Fruit fly (Drosophila melanogaster) whole organism, prepupa: ENCODE measurements around the gene CG5608.

Experiments used
- Blimp-1 ChIP-seq: fragments of 200-800 bp; sonication (Bioruptor generic); optimal IDR thresholded peaks from 3 replicates; lab custom pipeline; 2017; ENCODE audit warnings: missing biosample characterization, missing genetic modification characterization, mild to moderate bottlenecking, moderate library complexity, missing genetic modification reagents
- CG10669 ChIP-seq: fragments of 200-800 bp; sonication (Bioruptor generic); optimal IDR thresholded peaks from 3 replicates; lab custom pipeline; 2018; ENCODE audit warnings: missing biosample characterization, mild to moderate bottlenecking, missing genetic modification characterization, moderate library complexity
- CG11762 ChIP-seq: fragments of 200-800 bp; sonication (Bioruptor generic); optimal IDR thresholded peaks from 3 replicates; lab custom pipeline; 2016; ENCODE audit warnings: missing biosample characterization, missing genetic modification characterization; ENCODE audit not compliant: insufficient read depth
- CG11902 ChIP-seq: fragments of 200-800 bp; sonication (Bioruptor generic); optimal IDR thresholded peaks from 3 replicates; lab custom pipeline; 2016; ENCODE audit warnings: missing biosample characterization, missing genetic modification characterization
- CG15336 ChIP-seq: fragments of 200-800 bp; sonication (Bioruptor generic); IDR thresholded peaks from 2 replicates; pipeline ENCODE4 v1.3.6; 2022; ENCODE audit warnings: missing biosample characterization, missing genetic modification characterization
- CG1621 ChIP-seq: fragments of 200-800 bp; sonication (Bioruptor generic); optimal IDR thresholded peaks from 3 replicates; lab custom pipeline; 2018; ENCODE audit warnings: missing biosample characterization, mild to moderate bottlenecking, missing genetic modification characterization
- CG16779 ChIP-seq: fragments of 200-800 bp; sonication (Bioruptor generic); optimal IDR thresholded peaks from 3 replicates; lab custom pipeline; 2017; ENCODE audit warnings: missing biosample characterization, mild to moderate bottlenecking, missing genetic modification characterization
- CG3032 ChIP-seq: fragments of 200-800 bp; optimal IDR thresholded peaks from 2 replicates; lab custom pipeline; 2019; ENCODE audit warnings: missing biosample characterization, mild to moderate bottlenecking, missing genetic modification characterization, moderate library complexity
- CG31627 ChIP-seq: fragments of 200-800 bp; sonication (Bioruptor generic); optimal IDR thresholded peaks from 3 replicates; lab custom pipeline; 2016; ENCODE audit warnings: missing biosample characterization, missing genetic modification characterization
- CG32006 ChIP-seq: fragments of 200-800 bp; sonication (Bioruptor generic); optimal IDR thresholded peaks from 3 replicates; lab custom pipeline; 2017; ENCODE audit warnings: missing biosample characterization, mild to moderate bottlenecking, missing genetic modification characterization
- CG34406 ChIP-seq: fragments of 200-800 bp; sonication (Bioruptor generic); optimal IDR thresholded peaks from 3 replicates; lab custom pipeline; 2016; ENCODE audit warnings: missing biosample characterization, missing genetic modification characterization
- CG3919 ChIP-seq: fragments of 200-800 bp; sonication (Bioruptor generic); optimal IDR thresholded peaks from 3 replicates; lab custom pipeline; 2016; ENCODE audit warnings: missing biosample characterization, missing genetic modification characterization
- CG6276 ChIP-seq: fragments of 200-800 bp; sonication (Bioruptor generic); optimal IDR thresholded peaks from 2 replicates; lab custom pipeline; 2017; ENCODE audit warnings: missing biosample characterization, mild to moderate bottlenecking, missing genetic modification characterization
- CG6792 ChIP-seq: fragments of 200-800 bp; sonication (Bioruptor generic); optimal IDR thresholded peaks from 3 replicates; lab custom pipeline; 2016; ENCODE audit warnings: missing biosample characterization, missing genetic modification characterization
- CG6808 ChIP-seq: fragments of 200-800 bp; sonication (Bioruptor generic); optimal IDR thresholded peaks from 3 replicates; lab custom pipeline; 2017; ENCODE audit warnings: missing biosample characterization, missing genetic modification characterization, mild to moderate bottlenecking, moderate library complexity, missing genetic modification reagents
- CG6854 ChIP-seq: fragments of 200-800 bp; sonication (Bioruptor generic); optimal IDR thresholded peaks from 2 replicates; lab custom pipeline; 2017; ENCODE audit warnings: missing biosample characterization, mild to moderate bottlenecking, missing genetic modification characterization
- CG7368 ChIP-seq: fragments of 200-800 bp; sonication (Bioruptor generic); optimal IDR thresholded peaks from 3 replicates; lab custom pipeline; 2016; ENCODE audit warnings: missing biosample characterization, missing genetic modification characterization
- CG8119 ChIP-seq: fragments of 200-800 bp; sonication (Bioruptor generic); IDR thresholded peaks from 3 replicates; pipeline ENCODE4 v1.3.6; 2022; ENCODE audit warnings: missing biosample characterization, missing genetic modification characterization
- CG8319 ChIP-seq: fragments of 200-800 bp; sonication (Bioruptor generic); optimal IDR thresholded peaks from 3 replicates; lab custom pipeline; 2016; ENCODE audit warnings: missing biosample characterization, missing genetic modification characterization
- CG8632 ChIP-seq: fragments of 200-800 bp; sonication (Bioruptor generic); optimal IDR thresholded peaks from 3 replicates; lab custom pipeline; 2016; ENCODE audit warnings: missing biosample characterization, missing genetic modification characterization
- Eip75B ChIP-seq: fragments of 200-800 bp; sonication (Bioruptor generic); optimal IDR thresholded peaks from 3 replicates; lab custom pipeline; 2016; ENCODE audit warnings: missing biosample characterization, missing genetic modification characterization
- Eip78C ChIP-seq: fragments of 200-800 bp; sonication (Bioruptor generic); peaks from one replicate; lab custom pipeline; 2016; ENCODE audit warnings: missing biosample characterization, missing genetic modification characterization
- Eip93F ChIP-seq: fragments of 200-800 bp; sonication (Bioruptor generic); optimal IDR thresholded peaks from 2 replicates; lab custom pipeline; 2016; ENCODE audit warnings: missing biosample characterization, mild to moderate bottlenecking, missing genetic modification characterization
- Ets21C ChIP-seq: fragments of 200-800 bp; sonication (Bioruptor generic); optimal IDR thresholded peaks from 3 replicates; lab custom pipeline; 2016; ENCODE audit warnings: missing biosample characterization, missing genetic modification characterization
- Ets96B ChIP-seq: fragments of 200-800 bp; optimal IDR thresholded peaks from 2 replicates; lab custom pipeline; 2019; ENCODE audit warnings: missing biosample characterization, mild to moderate bottlenecking, missing genetic modification characterization, moderate library complexity
- Gug ChIP-seq: fragments of 200-800 bp; sonication (Bioruptor generic); IDR thresholded peaks from 2 replicates; pipeline ENCODE4 v1.3.6; 2022; ENCODE audit warnings: missing biosample characterization, missing genetic modification characterization
- Hr38 ChIP-seq: sonication (Bioruptor generic); optimal IDR thresholded peaks from 2 replicates; lab custom pipeline; 2016; ENCODE audit warnings: missing biosample characterization, missing genetic modification characterization
- Lpt ChIP-seq: fragments of 200-800 bp; sonication (Bioruptor generic); optimal IDR thresholded peaks from 3 replicates; lab custom pipeline; 2016; ENCODE audit warnings: missing biosample characterization, missing genetic modification characterization
- OdsH ChIP-seq: fragments of 200-800 bp; sonication (Bioruptor generic); optimal IDR thresholded peaks from 3 replicates; lab custom pipeline; 2016; ENCODE audit warnings: missing biosample characterization, missing genetic modification characterization
- Sox102F ChIP-seq: fragments of 200-800 bp; sonication (Bioruptor generic); optimal IDR thresholded peaks from 2 replicates; lab custom pipeline; 2016; ENCODE audit warnings: missing biosample characterization, mild to moderate bottlenecking, missing genetic modification characterization
- Sox14 ChIP-seq: fragments of 200-800 bp; sonication (Bioruptor generic); optimal IDR thresholded peaks from 3 replicates; lab custom pipeline; 2016; ENCODE audit warnings: missing biosample characterization, missing genetic modification characterization
- achi ChIP-seq: fragments of 200-800 bp; sonication (Bioruptor generic); optimal IDR thresholded peaks from 3 replicates; lab custom pipeline; 2016; ENCODE audit warnings: missing biosample characterization, missing genetic modification characterization
- acj6 ChIP-seq: fragments of 200-800 bp; sonication (Bioruptor generic); optimal IDR thresholded peaks from 3 replicates; lab custom pipeline; 2016; ENCODE audit warnings: missing biosample characterization, missing genetic modification characterization
- cyc ChIP-seq: fragments of 200-800 bp; sonication (Bioruptor generic); optimal IDR thresholded peaks from 3 replicates; lab custom pipeline; 2016; ENCODE audit warnings: missing biosample characterization, missing genetic modification characterization
- dsx ChIP-seq: fragments of 200-800 bp; optimal IDR thresholded peaks from 3 replicates; lab custom pipeline; 2019; ENCODE audit warnings: missing biosample characterization, mild to moderate bottlenecking, missing genetic modification characterization, moderate library complexity; ENCODE audit not compliant: poor library complexity, severe bottlenecking
- esn ChIP-seq: fragments of 200-800 bp; sonication (Bioruptor generic); optimal IDR thresholded peaks from 2 replicates; lab custom pipeline; 2016; ENCODE audit warnings: missing biosample characterization, mild to moderate bottlenecking, missing genetic modification characterization, moderate library complexity
- fd85E ChIP-seq: fragments of 200-800 bp; sonication (Bioruptor generic); optimal IDR thresholded peaks from 3 replicates; lab custom pipeline; 2016; ENCODE audit warnings: missing biosample characterization, missing genetic modification characterization
- fkh ChIP-seq: fragments of 200-800 bp; sonication (Bioruptor generic); optimal IDR thresholded peaks from 3 replicates; lab custom pipeline; 2017; ENCODE audit warnings: missing biosample characterization, mild to moderate bottlenecking, missing genetic modification characterization, moderate library complexity
- lz ChIP-seq: fragments of 200-800 bp; sonication (Bioruptor generic); optimal IDR thresholded peaks from 3 replicates; lab custom pipeline; 2016; ENCODE audit warnings: missing biosample characterization, missing genetic modification characterization
- salr ChIP-seq, 2 experiments: fragments of 200-800 bp; sonication (Bioruptor generic); optimal IDR thresholded peaks; 3 replicates each; lab custom pipeline; 2016 to 2018; ENCODE audit warnings: missing biosample characterization in 2 of 2, missing genetic modification characterization in 2 of 2, mild to moderate bottlenecking in 1 of 2
- spab ChIP-seq: fragments of 200-800 bp; sonication (Bioruptor generic); optimal IDR thresholded peaks from 2 replicates; lab custom pipeline; 2017; ENCODE audit warnings: missing biosample characterization, mild to moderate bottlenecking, missing genetic modification characterization, missing genetic modification reagents
- ss ChIP-seq, 2 experiments: fragments of 200-800 bp; sonication (Bioruptor generic); optimal IDR thresholded peaks; 2 replicates in 1 of 2; 3 replicates in 1 of 2; lab custom pipeline; 2017 to 2018; ENCODE audit warnings: mild to moderate bottlenecking in 2 of 2, missing biosample characterization in 2 of 2, missing genetic modification characterization in 2 of 2, moderate library complexity in 1 of 2
- topi ChIP-seq: fragments of 200-800 bp; sonication (Bioruptor generic); optimal IDR thresholded peaks from 3 replicates; lab custom pipeline; 2016; ENCODE audit warnings: missing biosample characterization, missing genetic modification characterization
- vri ChIP-seq: fragments of 200-800 bp; sonication (Bioruptor generic); optimal IDR thresholded peaks from 3 replicates; lab custom pipeline; 2016; ENCODE audit warnings: missing biosample characterization, mild to moderate bottlenecking, missing genetic modification characterization

Gene CG5608

dm6 chr3R:12439039-12439400, 26.1 kb downstream of the CG5608 start, which contains the start of the genes CG17207 and CG46427:
Gene CG17207, minus strand, starts transcription at chr3R:12439139.
Gene CG46427, minus strand, starts transcription at chr3R:12439139.
- TF ChIP-seq topi (GFP tag; lab: Kevin White, UChicago), result no peak
- no peak for TF ChIP-seq CG8119 (GFP tag; lab: Robert Waterston, UW)
- TF ChIP-seq CG11762 (GFP tag; lab: Kevin White, UChicago), result no peak
- no peak for TF ChIP-seq spab (GFP tag; lab: Kevin White, UChicago)
- no peak for TF ChIP-seq CG6792 (GFP tag; lab: Kevin White, UChicago)

- TF ChIP-seq CG11902 (GFP tag; lab: Kevin White, UChicago), result no peak
- TF ChIP-seq acj6 (GFP tag; lab: Kevin White, UChicago), result no peak
- TF ChIP-seq CG6854, result no peak
- TF ChIP-seq Sox102F (GFP tag; lab: Kevin White, UChicago), result no peak
- TF ChIP-seq CG31627, result no peak
- TF ChIP-seq fkh, result no peak
- no peak for TF ChIP-seq esn (GFP tag; lab: Kevin White, UChicago)
- no peak for TF ChIP-seq salr (GFP tag; optimal IDR thresholded peaks at IDR 0.05; lab: Kevin White, UChicago)
- no peak for TF ChIP-seq Eip93F (GFP tag; lab: Kevin White, UChicago)
- no peak for TF ChIP-seq Eip75B (GFP tag; lab: Kevin White, UChicago)
- TF ChIP-seq dsx, result no peak
- TF ChIP-seq CG10669 (GFP tag; lab: Kevin White, UChicago), result no peak
- TF ChIP-seq vri (GFP tag; lab: Kevin White, UChicago), result no peak
- no peak for TF ChIP-seq Blimp-1 (GFP tag; lab: Kevin White, UChicago)
- no peak for TF ChIP-seq CG6808
- TF ChIP-seq cyc, result no peak
- no peak for TF ChIP-seq Hr38
- no peak for TF ChIP-seq CG6276 (GFP tag; lab: Kevin White, UChicago)
Observed at dm6 chr3R:12435948-12436347, 29.1 kb downstream of the CG5608 start, which contains the start of gene Desat2. Gene Desat2, plus strand, starts transcription at chr3R:12436248.

dm6 chr3R:12433764-12434163, 31.3 kb downstream of the CG5608 start, which contains the start of the genes Aos1 and Srlp:
Gene Aos1, minus strand, starts transcription at chr3R:12433822.
Gene Srlp, plus strand, starts transcription at chr3R:12434098.
- TF ChIP-seq CG6276 (GFP tag; lab: Kevin White, UChicago) (no peak), acj6 (GFP tag; lab: Kevin White, UChicago) (no peak), ss (GFP tag; optimal IDR thresholded peaks at IDR 0.05; lab: Kevin White, UChicago) (no peak), CG3032 (tag; lab: Kevin White, UChicago) (peak; percentile 70), Sox14 (peak; percentile 52), Eip78C (GFP tag; lab: Kevin White, UChicago) (peak; percentile 47), Ets96B (tag; lab: Kevin White, UChicago) (peak; percentile 35), Lpt (GFP tag; lab: Kevin White, UChicago) (peak; percentile 14), CG8319 (peak; percentile 10), CG16779 (no peak), dsx (peak; percentile 45), CG3919 (GFP tag; lab: Kevin White, UChicago) (no peak), lz (GFP tag; lab: Kevin White, UChicago) (peak; percentile 2), esn (GFP tag; lab: Kevin White, UChicago) (peak; percentile 43), topi (GFP tag; lab: Kevin White, UChicago) (peak; percentile 14), CG31627 (no peak), Gug (GFP tag; lab: Robert Waterston, UW) (no peak)

- TF ChIP-seq CG11762 (GFP tag; lab: Kevin White, UChicago) (no peak), CG31627 (peak; percentile 19), CG15336 (GFP tag; lab: Robert Waterston, UW) (no peak), CG7368 (no peak), CG6792 (GFP tag; lab: Kevin White, UChicago) (no peak), Gug (GFP tag; lab: Robert Waterston, UW) (0 out of 2 replicates have a peak, but pooled peaks have one; percentile 30), Sox102F (GFP tag; lab: Kevin White, UChicago) (no peak), OdsH (GFP tag; lab: Kevin White, UChicago) (no peak), Sox14 (peak; percentile 48), spab (GFP tag; lab: Kevin White, UChicago) (no peak), CG1621 (tag; lab: Kevin White, UChicago) (no peak), Ets21C (GFP tag; lab: Kevin White, UChicago) (no peak), Hr38 (no peak), cyc (peak; percentile 23), CG32006 (GFP tag; lab: Kevin White, UChicago) (no peak), CG34406 (GFP tag; lab: Kevin White, UChicago) (peak; percentile 16), CG8632 (no peak), Ets96B (tag; lab: Kevin White, UChicago) (peak; percentile 33), acj6 (GFP tag; lab: Kevin White, UChicago) (no peak), CG16779 (no peak), fd85E (no peak), achi (no peak)
Observed at dm6 chr3R:12431030-12431489, 34.0 kb downstream of the CG5608 start, which contains the start of gene Prosalpha2. Gene Prosalpha2, plus strand, starts transcription at chr3R:12431321.
